Fruit fly (Drosophila melanogaster) Kc167 (cell line): ENCODE results near the gene CG10802.

Experiments used
- Myc ChIP-seq: fragments of >200 bp; optimal IDR thresholded peaks from 2 replicates; lab custom pipeline; 2017; ENCODE audit warnings: missing external identifiers
- Sin3A ChIP-seq: fragments of >200 bp; optimal IDR thresholded peaks from 2 replicates; lab custom pipeline; 2018; ENCODE audit warnings: missing external identifiers
- h ChIP-seq: fragments of >200 bp; optimal IDR thresholded peaks from 3 replicates; lab custom pipeline; 2018; ENCODE audit warnings: missing external identifiers
- insv ChIP-seq: fragments of >200 bp; optimal IDR thresholded peaks from 3 replicates; lab custom pipeline; 2018; ENCODE audit warnings: missing external identifiers
- psq ChIP-seq: fragments of >200 bp; optimal IDR thresholded peaks from 2 replicates; lab custom pipeline; 2017; ENCODE audit warnings: missing external identifiers
- ttk ChIP-seq: sonication (Bioruptor generic); optimal IDR thresholded peaks from 2 replicates; lab custom pipeline; 2017; ENCODE audit warnings: missing external identifiers

dm6 chrX:3436183-3436582 lies 46.6 kb upstream of the CG10802 start:
- TF ChIP-seq ttk (no peak), Myc (lab: Kevin White, UChicago) (no peak), psq (no peak), h (lab: Kevin White, UChicago) (no peak), Sin3A (lab: Kevin White, UChicago) (no peak), insv (no peak)
